Worm (Caenorhabditis elegans): ENCODE results near the gene cyp-29A4.

Gene cyp-29A4

DNA sequence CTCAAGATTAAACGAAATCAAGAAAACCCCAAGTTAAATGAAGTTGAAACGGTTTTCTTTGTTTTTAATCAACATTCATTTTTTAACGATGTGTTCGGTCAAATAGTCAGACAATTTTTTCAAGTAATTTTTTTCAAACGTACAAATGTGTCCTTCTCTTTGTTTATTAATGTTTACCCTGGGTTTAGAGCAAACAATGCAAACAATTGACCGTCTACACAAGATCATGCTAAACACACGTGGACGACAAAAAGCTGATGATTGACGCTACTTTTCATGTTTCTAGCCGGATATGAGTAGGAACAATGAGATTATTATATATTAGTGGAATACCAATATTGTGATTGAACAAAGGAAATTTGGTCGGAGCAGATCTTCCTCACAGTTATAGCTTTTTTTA lies 33.1 kb upstream of the cyp-29A4 start:
- TF ChIP-seq klf-2 (GFP tag; conservative IDR thresholded peaks at IDR 0.05) = no peak
- TF ChIP-seq flt-1 (GFP tag; IDR thresholded peaks at IDR 0.05) = no peak
- TF ChIP-seq cog-1 (tag; optimal IDR thresholded peaks at IDR 0.05) = no peak
- no peak for TF ChIP-seq ztf-23 (GFP tag; IDR thresholded peaks at IDR 0.05)
- no peak for TF ChIP-seq ztf-29 (GFP tag; IDR thresholded peaks at IDR 0.05)
- no peak for TF ChIP-seq T22C8.4 (GFP tag; IDR thresholded peaks at IDR 0.05)
- TF ChIP-seq tab-1 (GFP tag; IDR thresholded peaks at IDR 0.05) = no peak
- TF ChIP-seq ref-1 (GFP tag; conservative IDR thresholded peaks at IDR 0.05) = no peak
- TF ChIP-seq med-1 (GFP tag; optimal IDR thresholded peaks at IDR 0.05; ENCODE audit: insufficient read depth) = no peak

DNA sequence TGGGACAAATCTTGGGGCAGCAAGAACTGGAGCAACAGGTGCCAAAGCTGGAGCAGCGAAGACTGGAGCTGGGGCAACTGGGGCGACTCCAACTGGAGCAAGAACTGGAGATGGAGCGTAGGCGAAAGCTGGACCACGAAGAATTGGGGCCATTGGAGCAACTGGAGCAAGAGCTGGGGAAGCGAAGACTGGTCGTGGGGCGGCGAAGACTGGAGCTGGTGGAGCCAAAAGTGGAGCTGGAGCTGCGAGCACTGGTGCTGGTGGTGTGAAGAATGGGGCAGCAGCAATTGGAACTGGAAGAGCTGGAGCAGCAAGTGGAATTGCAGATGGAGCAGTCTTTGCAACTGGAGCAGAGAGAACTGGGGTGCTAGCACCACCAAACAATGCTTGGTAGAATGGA lies 32.2 kb upstream of the cyp-29A4 start:
- 0 out of 2 replicates have a peak, but pooled peaks have one; percentile 30 for TF ChIP-seq ztf-23 (GFP tag; IDR thresholded peaks at IDR 0.05)

DNA sequence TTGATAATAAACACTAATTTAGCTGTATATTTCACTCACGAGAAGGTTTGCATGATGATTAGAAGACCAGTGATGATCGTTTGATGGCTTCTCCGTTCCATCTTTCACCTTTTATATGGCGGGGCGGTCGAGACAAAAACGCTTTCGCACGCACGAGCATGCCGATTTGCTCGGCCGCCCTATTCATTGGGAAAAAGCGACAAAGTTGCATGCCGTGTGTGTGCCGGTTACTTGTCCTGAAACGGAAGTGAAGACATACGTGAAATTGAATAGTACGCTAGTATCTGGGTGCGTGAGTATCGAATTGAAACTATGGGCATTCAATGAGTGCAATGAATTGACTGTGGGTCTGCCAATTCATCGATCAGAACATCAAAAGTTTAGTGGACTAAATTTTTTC lies 31.7 kb upstream of the cyp-29A4 start, which contains the start of gene idpc-5:
TSS of gene idpc-5 (minus strand) at position 101 of the 400 bp plus-strand sequence.
- TF ChIP-seq klf-2 (GFP tag; conservative IDR thresholded peaks at IDR 0.05) = no peak
- TF ChIP-seq tab-1 (GFP tag; IDR thresholded peaks at IDR 0.05) = no peak
- no peak for TF ChIP-seq med-1 (GFP tag; optimal IDR thresholded peaks at IDR 0.05; ENCODE audit: insufficient read depth)
- no peak for TF ChIP-seq ztf-29 (GFP tag; IDR thresholded peaks at IDR 0.05)
- TF ChIP-seq flt-1 (GFP tag; IDR thresholded peaks at IDR 0.05) = no peak
- no peak for TF ChIP-seq cog-1 (tag; optimal IDR thresholded peaks at IDR 0.05)

DNA sequence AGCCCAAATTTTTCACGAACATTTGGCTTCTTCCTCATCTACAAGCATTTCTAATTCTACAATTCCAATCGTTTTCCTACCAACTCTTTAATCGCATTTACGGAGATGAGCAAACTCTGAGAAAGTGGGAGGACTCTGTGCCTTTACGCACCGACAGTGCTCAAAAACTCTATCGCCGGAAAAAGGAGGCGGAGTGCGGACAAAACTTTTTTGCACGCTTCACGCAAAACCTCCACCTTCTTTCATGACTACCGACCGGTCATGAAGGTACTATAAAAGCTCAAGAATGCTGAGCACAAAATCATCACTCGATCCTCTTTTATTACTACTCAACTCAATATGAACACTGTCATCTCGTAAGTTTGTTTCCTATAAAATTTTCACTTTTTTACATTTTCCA lies 29.4 kb upstream of the cyp-29A4 start, which contains the start of gene idpc-4:
TSS of gene idpc-4 (plus strand) at position 301 of the 400 bp plus-strand sequence.
- TF ChIP-seq ztf-23 (GFP tag; IDR thresholded peaks at IDR 0.05) (no peak), flt-1 (GFP tag; IDR thresholded peaks at IDR 0.05) (no peak), tab-1 (GFP tag; IDR thresholded peaks at IDR 0.05) (no peak), cog-1 (tag; optimal IDR thresholded peaks at IDR 0.05) (no peak), ztf-29 (GFP tag; IDR thresholded peaks at IDR 0.05) (no peak), klf-2 (GFP tag; conservative IDR thresholded peaks at IDR 0.05) (no peak), ref-1 (GFP tag; conservative IDR thresholded peaks at IDR 0.05) (no peak), T22C8.4 (GFP tag; IDR thresholded peaks at IDR 0.05) (no peak), med-1 (GFP tag; optimal IDR thresholded peaks at IDR 0.05; ENCODE audit: insufficient read depth) (no peak)

DNA sequence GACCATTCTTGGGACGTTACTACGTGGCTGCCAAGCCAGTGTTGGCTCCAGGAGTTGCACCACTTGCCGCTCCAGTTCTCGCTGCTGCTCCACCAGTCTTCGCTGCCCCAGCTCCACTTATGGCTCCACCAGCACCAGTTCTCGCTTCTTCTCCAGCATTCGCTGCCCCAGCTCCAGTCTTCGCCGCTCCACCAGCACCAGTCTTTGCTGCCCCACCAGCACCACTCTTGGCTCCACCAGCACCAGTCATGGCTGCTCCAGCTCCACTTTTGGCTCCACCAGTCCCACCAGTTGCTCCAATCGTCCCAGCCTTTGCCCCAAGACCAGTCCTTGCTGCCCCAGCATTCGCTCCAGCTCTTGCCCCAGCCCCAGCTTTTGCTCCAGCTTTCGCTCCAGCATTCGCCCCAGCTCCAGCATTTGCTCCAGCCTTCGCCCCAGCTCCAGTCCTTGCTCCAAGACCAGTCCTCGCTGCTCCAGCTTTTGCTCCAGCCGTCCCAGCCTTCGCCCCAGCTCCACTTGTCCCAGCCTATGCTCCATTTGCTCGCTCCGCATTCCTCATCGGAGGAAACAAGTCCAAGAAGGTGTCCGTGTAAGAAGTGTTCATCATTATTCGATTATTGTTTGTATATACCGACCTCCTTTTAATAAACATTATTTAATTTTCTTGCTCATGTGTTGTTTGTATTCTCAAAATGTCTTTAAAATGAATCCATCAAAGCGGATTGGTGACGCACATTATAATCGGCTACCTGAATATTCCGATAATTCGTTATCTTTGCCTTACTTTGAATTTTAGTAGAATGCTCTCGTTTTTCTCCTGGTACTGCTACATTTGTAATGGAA lies 28.7 kb upstream of the cyp-29A4 start, which contains the start of gene T06E4.7:
TSS of gene T06E4.7 (plus strand) at position 793 of the 843 bp plus-strand sequence.
- TF ChIP-seq med-1 (GFP tag; optimal IDR thresholded peaks at IDR 0.05; ENCODE audit: insufficient read depth) = no peak
- TF ChIP-seq ztf-23 (GFP tag; IDR thresholded peaks at IDR 0.05) = no peak
- no peak for TF ChIP-seq ref-1 (GFP tag; conservative IDR thresholded peaks at IDR 0.05)
- no peak for TF ChIP-seq T22C8.4 (GFP tag; IDR thresholded peaks at IDR 0.05)
- no peak; the same call in 1 of the 2 replicates for TF ChIP-seq tab-1 (GFP tag; IDR thresholded peaks at IDR 0.05)
- TF ChIP-seq flt-1 (GFP tag; IDR thresholded peaks at IDR 0.05) = no peak
- no peak for TF ChIP-seq klf-2 (GFP tag; conservative IDR thresholded peaks at IDR 0.05)
- no peak for TF ChIP-seq ztf-29 (GFP tag; IDR thresholded peaks at IDR 0.05)
- no peak for TF ChIP-seq cog-1 (tag; optimal IDR thresholded peaks at IDR 0.05)

DNA sequence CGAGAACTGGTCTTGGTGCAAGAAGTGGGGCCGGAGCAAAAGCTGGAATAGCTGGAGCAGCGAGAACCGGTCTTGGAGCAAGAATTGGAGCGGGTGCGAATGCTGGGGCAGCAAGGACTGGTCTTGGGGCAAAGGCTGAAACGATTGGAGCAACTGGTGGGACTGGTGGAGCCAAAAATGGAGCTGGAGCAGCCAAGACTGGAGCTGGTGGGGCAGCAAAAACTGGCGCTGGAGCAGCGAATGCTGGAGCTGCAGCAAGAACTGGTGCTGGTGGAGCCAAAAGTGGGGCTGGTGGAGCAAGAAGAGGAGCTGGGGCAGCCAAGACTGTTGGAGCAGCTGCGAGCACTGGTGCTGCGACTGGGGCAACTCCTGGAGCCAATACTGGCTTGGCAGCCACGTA lies 26.0 kb upstream of the cyp-29A4 start:
- TF ChIP-seq klf-2 (GFP tag; conservative IDR thresholded peaks at IDR 0.05) = no peak
- no peak for TF ChIP-seq T22C8.4 (GFP tag; IDR thresholded peaks at IDR 0.05)
- TF ChIP-seq ref-1 (GFP tag; conservative IDR thresholded peaks at IDR 0.05) = no peak
- TF ChIP-seq ztf-29 (GFP tag; IDR thresholded peaks at IDR 0.05) = no peak
- no peak for TF ChIP-seq tab-1 (GFP tag; IDR thresholded peaks at IDR 0.05)
- TF ChIP-seq med-1 (GFP tag; optimal IDR thresholded peaks at IDR 0.05; ENCODE audit: insufficient read depth) = no peak
- TF ChIP-seq ztf-23 (GFP tag; IDR thresholded peaks at IDR 0.05) = no peak
- TF ChIP-seq flt-1 (GFP tag; IDR thresholded peaks at IDR 0.05) = no peak
- no peak for TF ChIP-seq cog-1 (tag; optimal IDR thresholded peaks at IDR 0.05)

DNA sequence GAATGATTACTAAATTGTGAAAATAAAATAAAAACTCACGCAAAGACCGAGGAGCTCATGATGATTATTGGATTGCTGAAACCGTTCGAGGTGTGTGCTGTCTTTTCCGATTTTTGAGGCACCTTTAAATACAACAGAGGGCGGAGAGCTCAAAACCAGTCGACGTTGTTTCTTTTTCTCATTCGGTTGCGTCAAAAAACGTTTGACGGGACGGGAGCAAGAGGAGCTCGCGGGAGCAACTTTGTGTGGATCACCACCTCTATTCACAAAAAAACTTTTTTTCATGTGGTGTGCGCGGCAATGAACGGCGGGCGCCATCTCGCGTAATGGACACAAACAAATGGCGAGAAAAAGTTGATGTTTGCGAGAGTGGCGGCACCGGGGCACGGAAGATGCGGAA lies 25.4 kb upstream of the cyp-29A4 start, which contains the start of gene idpc-3:
TSS of gene idpc-3 (minus strand) at position 101 of the 400 bp plus-strand sequence.
- TF ChIP-seq ztf-29 (GFP tag; IDR thresholded peaks at IDR 0.05) = no peak
- no peak for TF ChIP-seq med-1 (GFP tag; optimal IDR thresholded peaks at IDR 0.05; ENCODE audit: insufficient read depth)
- no peak for TF ChIP-seq T22C8.4 (GFP tag; IDR thresholded peaks at IDR 0.05)
- no peak for TF ChIP-seq klf-2 (GFP tag; conservative IDR thresholded peaks at IDR 0.05)
- TF ChIP-seq flt-1 (GFP tag; IDR thresholded peaks at IDR 0.05) = no peak
- no peak for TF ChIP-seq tab-1 (GFP tag; IDR thresholded peaks at IDR 0.05)
- no peak for TF ChIP-seq ref-1 (GFP tag; conservative IDR thresholded peaks at IDR 0.05)
- TF ChIP-seq cog-1 (tag; optimal IDR thresholded peaks at IDR 0.05) = no peak

DNA sequence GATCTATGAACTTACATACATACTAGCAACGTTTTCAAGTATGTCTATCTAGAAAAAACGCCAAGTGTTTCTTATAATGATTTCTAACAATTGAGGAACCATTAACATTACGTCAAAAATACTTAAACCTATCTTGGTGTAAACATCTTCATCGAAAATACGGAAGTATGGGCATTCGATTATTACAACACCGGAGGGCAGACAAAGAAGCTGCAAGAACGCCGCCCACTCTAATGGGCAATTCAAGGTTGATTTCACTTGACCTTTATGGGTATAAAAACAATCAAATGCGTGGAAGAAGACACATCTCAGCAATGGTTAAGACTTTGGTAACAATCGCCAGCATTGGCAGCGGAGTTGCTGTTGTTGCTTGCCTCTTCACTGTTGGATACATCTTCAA lies 24.9 kb upstream of the cyp-29A4 start, which contains the start of gene col-146:
TSS of gene col-146 (plus strand) at position 301 of the 400 bp plus-strand sequence.
- TF ChIP-seq flt-1 (GFP tag; IDR thresholded peaks at IDR 0.05) (no peak), klf-2 (GFP tag; conservative IDR thresholded peaks at IDR 0.05) (no peak), ztf-23 (GFP tag; IDR thresholded peaks at IDR 0.05) (no peak), med-1 (GFP tag; optimal IDR thresholded peaks at IDR 0.05; ENCODE audit: insufficient read depth) (no peak)

DNA sequence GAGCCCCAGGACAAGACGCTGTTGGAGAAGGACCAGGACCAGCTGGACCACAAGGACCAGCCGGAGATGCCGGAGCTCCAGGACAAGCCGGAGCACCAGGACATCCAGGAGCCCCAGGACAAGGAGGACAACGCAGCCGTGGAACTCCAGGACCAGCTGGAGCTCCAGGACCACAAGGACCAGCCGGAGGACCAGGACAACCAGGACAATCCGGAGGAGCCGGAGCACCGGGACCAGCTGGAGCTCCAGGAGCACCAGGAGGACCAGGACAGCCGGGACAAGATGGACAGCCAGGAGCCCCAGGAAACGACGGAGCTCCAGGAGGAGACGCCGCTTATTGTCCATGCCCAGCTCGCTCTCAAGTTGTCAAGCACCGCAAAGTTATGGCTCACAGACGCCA lies 24.0 kb upstream of the cyp-29A4 start:
- TF ChIP-seq klf-2 (GFP tag; conservative IDR thresholded peaks at IDR 0.05) (no peak), T22C8.4 (GFP tag; IDR thresholded peaks at IDR 0.05) (no peak), tab-1 (GFP tag; IDR thresholded peaks at IDR 0.05) (no peak), flt-1 (GFP tag; IDR thresholded peaks at IDR 0.05) (no peak), cog-1 (tag; optimal IDR thresholded peaks at IDR 0.05) (no peak), ref-1 (GFP tag; conservative IDR thresholded peaks at IDR 0.05) (no peak), med-1 (GFP tag; optimal IDR thresholded peaks at IDR 0.05; ENCODE audit: insufficient read depth) (no peak)

DNA sequence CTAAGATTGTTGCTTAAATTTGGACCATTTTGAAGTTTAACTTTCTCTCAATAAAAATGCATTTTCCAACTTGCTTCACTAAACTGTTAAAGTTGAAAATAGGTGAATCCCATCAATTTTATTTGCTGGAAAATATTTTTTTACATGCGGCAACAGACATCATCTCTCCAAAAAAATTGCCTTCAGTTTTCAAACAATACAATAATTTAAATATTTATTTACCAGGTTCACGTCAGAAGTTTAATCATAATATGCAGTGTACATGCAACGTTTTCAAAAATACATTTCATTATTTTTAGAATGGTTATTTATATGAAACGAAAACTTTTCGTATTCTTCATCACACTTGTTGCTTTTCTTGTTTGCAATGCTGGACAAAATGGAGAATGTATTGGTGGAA lies 23.6 kb upstream of the cyp-29A4 start, which contains the start of gene T06E4.5:
TSS of gene T06E4.5 (plus strand) at position 301 of the 400 bp plus-strand sequence.
- TF ChIP-seq flt-1 (GFP tag; IDR thresholded peaks at IDR 0.05) (no peak), cog-1 (tag; optimal IDR thresholded peaks at IDR 0.05) (no peak), ztf-23 (GFP tag; IDR thresholded peaks at IDR 0.05) (no peak), T22C8.4 (GFP tag; IDR thresholded peaks at IDR 0.05) (no peak), med-1 (GFP tag; optimal IDR thresholded peaks at IDR 0.05; ENCODE audit: insufficient read depth) (no peak), ref-1 (GFP tag; conservative IDR thresholded peaks at IDR 0.05) (no peak), tab-1 (GFP tag; IDR thresholded peaks at IDR 0.05) (no peak), klf-2 (GFP tag; conservative IDR thresholded peaks at IDR 0.05) (no peak), ztf-29 (GFP tag; IDR thresholded peaks at IDR 0.05) (no peak)

Measured in whole organism, midembryonic.